Worm (Caenorhabditis elegans) whole organism, mixed stage, embryonic: ENCODE results near the gene C44B12.3.

Experiments
- ceh-39 ChIP-seq: fragments of 150-350 bp; optimal IDR thresholded peaks from 2 replicates; lab custom pipeline; 2014; ENCODE audit warnings: missing biosample characterization, missing genetic modification characterization
- ces-1 ChIP-seq: fragments of 150-350 bp; optimal IDR thresholded peaks from 2 replicates; lab custom pipeline; 2014; ENCODE audit warnings: missing biosample characterization, missing genetic modification reagents, missing genetic modification characterization
- drap-1 ChIP-seq: fragments of 200-800 bp; sonication (Bioruptor generic); optimal IDR thresholded peaks from 3 replicates; lab custom pipeline; 2018; ENCODE audit warnings: mild to moderate bottlenecking, missing genetic modification characterization, missing compliant biosample characterization
- elt-3 ChIP-seq: fragments of 150-350 bp; optimal IDR thresholded peaks from 2 replicates; lab custom pipeline; 2014; ENCODE audit warnings: missing biosample characterization, missing genetic modification characterization
- lin-13 ChIP-seq: fragments of 150-350 bp; optimal IDR thresholded peaks from 2 replicates; lab custom pipeline; 2014; ENCODE audit warnings: missing biosample characterization, missing genetic modification characterization
- lsy-2 ChIP-seq: fragments of 150-350 bp; optimal IDR thresholded peaks from 2 replicates; lab custom pipeline; 2014; ENCODE audit warnings: missing biosample characterization, missing genetic modification characterization
- mab-5 ChIP-seq: fragments of 150-350 bp; optimal IDR thresholded peaks from 2 replicates; lab custom pipeline; 2014; ENCODE audit warnings: missing biosample characterization, missing genetic modification characterization
- mep-1 ChIP-seq: fragments of 150-350 bp; optimal IDR thresholded peaks from 2 replicates; lab custom pipeline; 2017; ENCODE audit warnings: missing biosample characterization, missing genetic modification reagents, missing genetic modification characterization, inconsistent platforms
- nhr-12 ChIP-seq: fragments of 150-350 bp; optimal IDR thresholded peaks from 2 replicates; lab custom pipeline; 2014; ENCODE audit warnings: missing biosample characterization, missing genetic modification characterization
- sem-2 ChIP-seq: fragments of 200-800 bp; sonication (Bioruptor generic); optimal IDR thresholded peaks from 2 replicates; lab custom pipeline; 2018; ENCODE audit warnings: mild to moderate bottlenecking, missing genetic modification characterization, missing compliant biosample characterization
- snpc-4 ChIP-seq: fragments of 150-350 bp; optimal IDR thresholded peaks from 2 replicates; lab custom pipeline; 2014; ENCODE audit warnings: missing biosample characterization, missing genetic modification characterization
- sptf-1 ChIP-seq: sonication (generic microtip); optimal IDR thresholded peaks from 2 replicates; lab custom pipeline; 2017; ENCODE audit warnings: mild to moderate bottlenecking, missing genetic modification characterization, moderate library complexity, missing compliant biosample characterization
- unc-39 ChIP-seq: fragments of 150-350 bp; optimal IDR thresholded peaks from 2 replicates; lab custom pipeline; 2014; ENCODE audit warnings: missing biosample characterization, missing genetic modification characterization
- unc-62 ChIP-seq: fragments of 150-350 bp; optimal IDR thresholded peaks from 2 replicates; lab custom pipeline; 2014; ENCODE audit warnings: missing biosample characterization, missing genetic modification reagents, missing genetic modification characterization

DNA sequence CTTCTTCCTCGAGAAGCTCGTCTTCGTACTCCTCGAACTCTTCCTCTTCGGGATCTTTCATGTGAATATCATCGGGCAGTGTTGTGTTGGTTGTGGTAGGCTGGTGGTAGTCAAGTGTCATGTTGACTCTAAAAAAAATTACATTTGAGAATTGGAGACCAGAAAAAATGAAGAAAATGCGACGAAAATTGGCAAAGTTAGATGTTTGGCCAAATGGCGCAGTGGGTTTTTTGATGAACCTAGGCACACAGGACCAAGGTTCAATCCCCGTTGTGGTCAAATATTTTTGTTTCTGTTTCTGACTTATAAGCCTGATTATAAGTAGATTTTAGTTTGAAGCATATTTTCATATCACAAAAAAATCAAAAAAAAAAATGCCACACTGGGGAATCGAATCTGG, 41.5 kb upstream of the C44B12.3 start:
- TF ChIP-seq ceh-39 (tag; lab: Kevin White, UChicago) (no peak), snpc-4 (no peak), sem-2 (GFP tag; lab: Kevin White, UChicago) (no peak), unc-62 (no peak), drap-1 (no peak), lin-13 (tag; lab: Kevin White, UChicago) (no peak), nhr-12 (tag; lab: Kevin White, UChicago) (no peak), elt-3 (tag; lab: Kevin White, UChicago) (no peak), mep-1 (no peak), mab-5 (tag; lab: Kevin White, UChicago) (no peak), unc-39 (no peak), ces-1 (GFP tag; lab: Kevin White, UChicago) (no peak), lsy-2 (tag; lab: Kevin White, UChicago) (no peak), sptf-1 (no peak)
